Fruit fly (Drosophila melanogaster): Measurements from ENCODE around the gene CG46025.

The CG46025 gene

dm6 chr2L:7744208-7744607 is 9.8 kb upstream of the CG46025 start (continued):
- TF ChIP-seq pita (GFP tag; optimal IDR thresholded peaks at IDR 0.05): no peak
- 0 out of 2 replicates have a peak, but pooled peaks have one; percentile 8 for TF ChIP-seq CG6272 (GFP tag; IDR thresholded peaks at IDR 0.05)
- 0 out of 3 replicates have a peak, but pooled peaks have one; percentile 65 for TF ChIP-seq CG11456 (GFP tag; IDR thresholded peaks at IDR 0.05)
- TF ChIP-seq jigr1 (GFP tag; IDR thresholded peaks at IDR 0.05): no peak
- TF ChIP-seq CG11723 (GFP tag; optimal IDR thresholded peaks at IDR 0.05): no peak
- no peak for TF ChIP-seq CG7372 (GFP tag; IDR thresholded peaks at IDR 0.05)
- no peak for TF ChIP-seq Xbp1 (GFP tag; optimal IDR thresholded peaks at IDR 0.05)
- TF ChIP-seq bsh (GFP tag; optimal IDR thresholded peaks at IDR 0.05): no peak
- TF ChIP-seq CG33213 (GFP tag; optimal IDR thresholded peaks at IDR 0.05): no peak
- TF ChIP-seq lmd (GFP tag; IDR thresholded peaks at IDR 0.05): peak; percentile 13; the same call in 1 of the 2 replicates
- peak; percentile 73 for TF ChIP-seq Hr39 (optimal IDR thresholded peaks at IDR 0.05)
- TF ChIP-seq Taf1 (GFP tag; IDR thresholded peaks at IDR 0.05): no peak

- TF ChIP-seq CG13287 (GFP tag; IDR thresholded peaks at IDR 0.05; ENCODE audit: partially characterized antibody): no peak
- TF ChIP-seq Dref (GFP tag; IDR thresholded peaks at IDR 0.05): 0 out of 2 replicates have a peak, but pooled peaks have one; percentile 25
- no peak for TF ChIP-seq Xrp1 (GFP tag; IDR thresholded peaks at IDR 0.05)
- no peak for TF ChIP-seq Ets65A (GFP tag)
- TF ChIP-seq lmd (GFP tag; IDR thresholded peaks at IDR 0.05): 0 out of 2 replicates have a peak, but pooled peaks have one; percentile 9
- TF ChIP-seq Hr51 (GFP tag; optimal IDR thresholded peaks at IDR 0.05): no peak
- no peak for TF ChIP-seq sima (GFP tag; optimal IDR thresholded peaks at IDR 0.05)
Measured at dm6 chr2L:7744739-7745138, 9.2 kb upstream of the CG46025 start, which contains the start of gene CG7214. Gene CG7214, minus strand, starts transcription at chr2L:7744839.

dm6 chr2L:7746975-7747374 is 7.0 kb upstream of the CG46025 start, which contains the start of gene ATPsynGL:
Gene ATPsynGL, plus strand, starts transcription at chr2L:7747275.
- TF ChIP-seq NC2β (GFP tag; optimal IDR thresholded peaks at IDR 0.05) (no peak), p53 (GFP tag; optimal IDR thresholded peaks at IDR 0.05) (no peak), bcd (GFP tag; optimal IDR thresholded peaks at IDR 0.05) (no peak), Scr (GFP tag; IDR thresholded peaks at IDR 0.05; ENCODE audit: partially characterized antibody) (no peak), sim (GFP tag; IDR thresholded peaks at IDR 0.05) (no peak), tup (GFP tag; optimal IDR thresholded peaks at IDR 0.05) (no peak)

- 0 out of 2 replicates have a peak, but pooled peaks have one; percentile 16 for TF ChIP-seq CG11247 (GFP tag; IDR thresholded peaks at IDR 0.05)
- peak; percentile 35; the same call in 1 of the 3 replicates for TF ChIP-seq CG6175 (GFP tag; IDR thresholded peaks at IDR 0.05)
- TF ChIP-seq CG11456 (GFP tag; IDR thresholded peaks at IDR 0.05): 0 out of 3 replicates have a peak, but pooled peaks have one; percentile 6
- TF ChIP-seq Taf1 (GFP tag; IDR thresholded peaks at IDR 0.05): no peak
- TF ChIP-seq kay (GFP tag; optimal IDR thresholded peaks at IDR 0.05): no peak
- 0 out of 2 replicates have a peak, but pooled peaks have one; percentile 23 for TF ChIP-seq crol (GFP tag; IDR thresholded peaks at IDR 0.05)
Measured at dm6 chr2L:7750631-7751161, 3.3 kb upstream of the CG46025 start.

- TF ChIP-seq CG11247 (GFP tag; IDR thresholded peaks at IDR 0.05) (no peak), CG1832 (GFP tag; optimal IDR thresholded peaks at IDR 0.05) (no peak), nerfin-2 (GFP tag; IDR thresholded peaks at IDR 0.05; ENCODE audit: partially characterized antibody) (no peak), CG15514 (GFP tag; optimal IDR thresholded peaks at IDR 0.05) (no peak), CG2120 (GFP tag; optimal IDR thresholded peaks at IDR 0.05) (no peak), Oli (tag; optimal IDR thresholded peaks at IDR 0.05) (no peak), Sin3A (optimal IDR thresholded peaks at IDR 0.05) (no peak), CG13296 (GFP tag; optimal IDR thresholded peaks at IDR 0.05) (no peak), CHES-1-like (GFP tag; optimal IDR thresholded peaks at IDR 0.05) (no peak), gfzf (GFP tag; optimal IDR thresholded peaks at IDR 0.05) (no peak), jing (GFP tag; optimal IDR thresholded peaks at IDR 0.05) (no peak), CG2129 (GFP tag; IDR thresholded peaks at IDR 0.05; ENCODE audit: partially characterized antibody) (no peak), Atf6 (GFP tag; IDR thresholded peaks at IDR 0.05) (no peak), CG16779 (GFP tag; IDR thresholded peaks at IDR 0.05) (no peak), E2f1 (GFP tag; IDR thresholded peaks at IDR 0.05) (no peak)
Measured at dm6 chr2L:7753086-7753485, 888 bp upstream of the CG46025 start, which contains the start of gene CG7203. Gene CG7203, minus strand, starts transcription at chr2L:7753186.

Measured in whole organism, embryonic.